Fruit fly (Drosophila melanogaster): ENCODE results near the gene CG4607.

CG4607 gene

dm6 chrX:7074316-7074925 lies 5.2 kb downstream of the CG4607 start:
- TF ChIP-seq Myc (optimal IDR thresholded peaks at IDR 0.05) (no peak), ttk (optimal IDR thresholded peaks at IDR 0.05) (no peak), Sin3A (optimal IDR thresholded peaks at IDR 0.05) (no peak), insv (optimal IDR thresholded peaks at IDR 0.05) (no peak), h (optimal IDR thresholded peaks at IDR 0.05) (no peak), psq (optimal IDR thresholded peaks at IDR 0.05) (no peak)

- TF ChIP-seq ttk (optimal IDR thresholded peaks at IDR 0.05) (no peak), Myc (optimal IDR thresholded peaks at IDR 0.05) (no peak)
These were observed 13.2 kb downstream of the CG4607 start for dm6 chrX:7082407-7082806.

DNA sequence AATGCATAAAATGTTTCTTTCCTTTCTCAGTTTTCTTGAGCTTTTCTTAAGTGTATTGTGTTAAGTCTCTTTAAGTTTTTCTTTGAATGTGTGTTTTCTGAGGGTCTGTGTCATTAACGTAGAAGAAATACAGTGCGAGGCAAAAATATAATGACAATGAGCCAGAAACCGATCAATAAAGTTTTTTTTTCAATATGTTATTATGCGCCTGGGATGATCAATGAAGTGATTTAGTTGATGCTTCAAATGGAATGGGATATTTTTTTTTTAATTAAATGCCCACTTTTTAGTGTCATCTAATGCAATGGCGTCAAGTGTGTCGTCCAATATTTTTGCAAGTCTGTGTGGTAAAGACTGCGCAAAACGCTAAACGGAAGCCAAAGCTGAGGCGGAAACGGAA lies 17.3 kb downstream of the CG4607 start:
- TF ChIP-seq psq (optimal IDR thresholded peaks at IDR 0.05) (no peak), Sin3A (optimal IDR thresholded peaks at IDR 0.05) (no peak), h (optimal IDR thresholded peaks at IDR 0.05) (no peak), insv (optimal IDR thresholded peaks at IDR 0.05) (no peak), Myc (optimal IDR thresholded peaks at IDR 0.05) (no peak), ttk (optimal IDR thresholded peaks at IDR 0.05) (no peak)

dm6 chrX:7091909-7092308 lies 22.7 kb downstream of the CG4607 start:
- TF ChIP-seq ttk (optimal IDR thresholded peaks at IDR 0.05), result no peak
- no peak for TF ChIP-seq Sin3A (optimal IDR thresholded peaks at IDR 0.05)
- TF ChIP-seq h (optimal IDR thresholded peaks at IDR 0.05), result no peak
- TF ChIP-seq insv (optimal IDR thresholded peaks at IDR 0.05), result no peak
- TF ChIP-seq Myc (optimal IDR thresholded peaks at IDR 0.05), result no peak
- no peak for TF ChIP-seq psq (optimal IDR thresholded peaks at IDR 0.05)

DNA sequence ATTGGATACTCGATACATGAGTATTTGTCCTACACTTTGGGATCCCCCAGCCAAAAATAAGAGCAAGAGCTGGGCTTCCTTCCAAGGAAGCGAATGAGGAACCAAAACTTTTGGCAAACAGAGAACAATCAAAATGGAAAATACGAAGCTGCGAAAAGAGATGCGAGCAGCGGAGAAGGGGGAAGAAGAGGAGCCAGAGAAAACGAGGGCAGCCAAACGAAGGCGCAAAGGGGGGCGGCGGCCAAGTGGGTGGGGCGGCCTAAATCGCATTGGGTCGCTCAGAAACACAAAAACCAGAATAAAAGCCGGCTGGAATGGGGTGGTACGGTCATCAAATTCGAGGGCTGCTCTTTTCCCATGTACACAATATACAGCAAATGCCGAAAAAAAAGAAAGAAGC lies 25.0 kb downstream of the CG4607 start:
- no peak for TF ChIP-seq h (optimal IDR thresholded peaks at IDR 0.05)
- TF ChIP-seq insv (optimal IDR thresholded peaks at IDR 0.05), result no peak
- no peak for TF ChIP-seq psq (optimal IDR thresholded peaks at IDR 0.05)
- no peak for TF ChIP-seq ttk (optimal IDR thresholded peaks at IDR 0.05)
- no peak for TF ChIP-seq Myc (optimal IDR thresholded peaks at IDR 0.05)
- no peak for TF ChIP-seq Sin3A (optimal IDR thresholded peaks at IDR 0.05)

DNA sequence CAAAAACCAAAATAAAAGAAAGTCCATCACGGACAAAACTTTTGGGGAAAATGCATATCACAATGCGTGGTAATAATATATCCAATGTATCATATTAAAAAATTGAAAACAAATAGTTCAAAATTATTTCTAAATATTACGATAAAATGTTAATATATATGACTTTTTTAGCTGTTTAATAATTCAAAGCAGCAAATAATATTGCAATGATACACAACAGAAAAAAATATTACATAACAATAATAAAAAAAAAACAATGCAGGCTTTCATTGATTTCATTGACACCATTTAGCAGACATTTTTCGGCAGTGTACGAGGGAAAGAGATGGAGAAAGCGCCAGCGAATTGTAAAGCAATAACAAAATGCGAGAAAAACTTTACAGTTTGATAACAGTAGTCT lies 25.6 kb downstream of the CG4607 start:
- TF ChIP-seq psq (optimal IDR thresholded peaks at IDR 0.05) (no peak), Myc (optimal IDR thresholded peaks at IDR 0.05) (no peak), insv (optimal IDR thresholded peaks at IDR 0.05) (no peak), Sin3A (optimal IDR thresholded peaks at IDR 0.05) (no peak), h (optimal IDR thresholded peaks at IDR 0.05) (no peak), ttk (optimal IDR thresholded peaks at IDR 0.05) (no peak)

DNA sequence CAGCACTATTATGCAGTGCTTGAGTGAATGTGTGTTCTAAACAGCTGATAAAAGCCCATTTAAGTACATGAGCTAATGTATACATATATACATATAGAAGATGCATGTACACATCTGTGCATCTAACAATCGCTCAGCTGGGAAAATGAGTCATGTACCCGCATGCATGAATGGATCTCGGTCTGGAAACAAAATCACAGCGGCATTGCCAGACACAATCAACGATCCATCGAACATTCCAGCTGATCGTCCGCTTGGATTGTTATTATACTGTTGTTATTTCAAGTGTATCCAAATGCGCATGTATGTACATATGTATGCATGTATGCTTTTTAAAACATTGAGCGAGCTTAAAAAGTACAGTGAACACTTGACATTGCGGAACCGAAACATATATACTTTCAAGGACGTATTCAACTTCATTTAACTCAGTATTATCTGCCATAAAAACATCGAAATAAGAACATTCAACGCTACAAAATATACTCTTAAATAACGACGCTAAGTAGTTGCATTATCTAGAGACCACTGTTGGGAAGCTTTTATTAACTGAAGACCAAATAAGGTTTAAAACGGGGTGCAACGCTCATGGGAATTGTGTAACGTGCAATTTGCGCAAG lies 26.2 kb downstream of the CG4607 start:
- TF ChIP-seq h (optimal IDR thresholded peaks at IDR 0.05), result no peak
- TF ChIP-seq ttk (optimal IDR thresholded peaks at IDR 0.05), result no peak
- TF ChIP-seq psq (optimal IDR thresholded peaks at IDR 0.05), result no peak
- no peak for TF ChIP-seq Myc (optimal IDR thresholded peaks at IDR 0.05)
- no peak for TF ChIP-seq insv (optimal IDR thresholded peaks at IDR 0.05)
- TF ChIP-seq Sin3A (optimal IDR thresholded peaks at IDR 0.05), result no peak

DNA sequence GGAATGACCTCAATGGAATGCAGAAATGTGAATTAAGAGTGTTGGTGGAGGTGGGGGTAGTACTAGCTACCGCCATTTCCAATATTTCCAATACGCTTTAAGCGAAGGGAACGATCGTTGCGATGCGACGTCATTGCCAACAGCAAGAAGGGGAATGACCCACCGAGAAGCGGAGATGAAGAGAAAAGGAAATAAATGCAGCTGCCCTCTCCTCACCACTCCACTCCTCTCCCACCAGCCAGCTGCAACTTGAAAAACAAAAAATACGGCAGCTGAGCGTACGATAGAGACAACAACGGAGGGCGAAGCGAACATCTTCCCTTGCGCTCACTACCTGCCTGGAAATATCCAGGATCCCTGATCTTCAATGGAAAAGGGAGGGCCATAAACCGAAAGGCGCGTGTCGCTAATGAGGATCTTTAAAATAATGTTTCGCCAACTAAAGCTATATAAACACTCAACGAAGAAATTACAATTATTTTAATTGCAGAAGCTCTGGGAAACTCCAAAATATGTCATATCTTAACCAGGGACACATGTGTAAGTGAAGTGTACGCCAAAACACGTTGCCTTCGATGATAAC lies 26.8 kb downstream of the CG4607 start:
- no peak for TF ChIP-seq psq (optimal IDR thresholded peaks at IDR 0.05)
- TF ChIP-seq ttk (optimal IDR thresholded peaks at IDR 0.05), result no peak
- TF ChIP-seq insv (optimal IDR thresholded peaks at IDR 0.05), result no peak
- no peak for TF ChIP-seq Sin3A (optimal IDR thresholded peaks at IDR 0.05)
- TF ChIP-seq h (optimal IDR thresholded peaks at IDR 0.05), result no peak

dm6 chrX:7096495-7096995 lies 27.3 kb downstream of the CG4607 start:
- TF ChIP-seq Myc (optimal IDR thresholded peaks at IDR 0.05) (no peak), psq (optimal IDR thresholded peaks at IDR 0.05) (no peak), insv (optimal IDR thresholded peaks at IDR 0.05) (no peak), h (optimal IDR thresholded peaks at IDR 0.05) (no peak), ttk (optimal IDR thresholded peaks at IDR 0.05) (no peak), Sin3A (optimal IDR thresholded peaks at IDR 0.05) (no peak)

DNA sequence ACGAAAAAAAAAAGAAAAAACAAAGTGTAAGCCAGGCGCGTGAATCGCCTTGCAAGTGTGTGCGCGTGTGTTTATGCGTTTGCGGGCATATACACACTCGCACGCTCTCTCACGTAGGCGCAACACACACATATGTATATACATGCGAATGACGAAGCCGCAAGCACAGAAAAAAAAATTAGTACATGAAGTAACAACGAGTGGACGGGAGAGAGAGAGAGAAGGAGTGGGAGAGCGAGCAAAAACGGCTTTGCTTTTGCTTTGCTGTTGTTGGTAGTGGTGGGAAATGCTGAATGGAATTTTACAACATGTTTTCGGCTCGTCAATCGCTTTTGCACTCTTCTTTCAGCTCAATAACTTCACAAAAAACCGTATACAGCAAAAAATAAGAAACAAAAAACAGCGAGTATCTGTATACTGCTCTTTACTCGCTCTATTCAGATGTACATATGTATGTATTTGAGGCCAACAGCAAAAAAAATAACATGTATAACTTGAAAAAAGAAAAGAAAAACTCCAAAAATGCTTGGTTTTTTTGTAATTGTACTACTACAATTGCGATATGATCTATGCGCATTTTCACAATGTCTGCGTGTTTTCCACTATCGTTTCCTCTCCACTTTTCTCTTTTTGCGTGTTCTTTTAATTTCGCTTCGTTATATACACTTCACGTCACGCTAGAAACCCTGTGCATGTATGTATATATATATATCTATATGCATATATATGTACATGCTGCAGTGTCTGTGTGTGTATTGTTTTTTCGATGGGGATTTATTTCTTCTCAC lies 28.1 kb downstream of the CG4607 start:
- TF ChIP-seq ttk (optimal IDR thresholded peaks at IDR 0.05) (no peak), insv (optimal IDR thresholded peaks at IDR 0.05) (no peak), Myc (optimal IDR thresholded peaks at IDR 0.05) (no peak), h (optimal IDR thresholded peaks at IDR 0.05) (no peak), psq (optimal IDR thresholded peaks at IDR 0.05) (no peak), Sin3A (optimal IDR thresholded peaks at IDR 0.05) (no peak)

DNA sequence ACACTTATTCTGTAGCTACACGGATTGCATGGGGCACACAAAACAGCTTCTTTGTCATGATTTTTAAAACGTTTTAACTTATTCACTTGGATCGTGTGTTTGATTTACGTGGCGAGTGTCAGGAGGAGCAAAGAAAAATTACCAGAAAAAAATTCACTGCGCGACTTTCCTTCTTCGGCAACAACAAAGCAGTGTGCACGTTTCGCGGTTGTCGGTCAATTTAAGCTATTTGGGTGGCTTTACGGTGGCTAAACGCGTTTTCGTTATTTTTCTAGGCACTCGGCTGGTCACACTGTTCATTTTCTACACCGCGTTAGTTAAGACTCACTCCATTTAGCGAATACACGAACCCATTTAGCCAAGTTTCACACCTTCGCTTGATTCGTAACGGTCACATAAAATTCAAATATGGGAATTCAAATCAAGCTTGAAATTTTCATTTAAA lies 28.7 kb downstream of the CG4607 start, which contains the start of gene Sxl:
Sxl (minus strand) TSS at position 195 of the 445 bp plus-strand sequence.
- TF ChIP-seq insv (optimal IDR thresholded peaks at IDR 0.05), result no peak
- no peak for TF ChIP-seq ttk (optimal IDR thresholded peaks at IDR 0.05)
- TF ChIP-seq Sin3A (optimal IDR thresholded peaks at IDR 0.05), result no peak
- TF ChIP-seq h (optimal IDR thresholded peaks at IDR 0.05), result no peak
- TF ChIP-seq Myc (optimal IDR thresholded peaks at IDR 0.05), result no peak

dm6 chrX:7100689-7101088 lies 31.5 kb downstream of the CG4607 start:
- no peak for TF ChIP-seq Sin3A (optimal IDR thresholded peaks at IDR 0.05)
- no peak for TF ChIP-seq ttk (optimal IDR thresholded peaks at IDR 0.05)
- no peak for TF ChIP-seq Myc (optimal IDR thresholded peaks at IDR 0.05)
- no peak for TF ChIP-seq h (optimal IDR thresholded peaks at IDR 0.05)
- TF ChIP-seq psq (optimal IDR thresholded peaks at IDR 0.05), result no peak
- TF ChIP-seq insv (optimal IDR thresholded peaks at IDR 0.05), result no peak

All from Kc167 (cell line).